Worm (Caenorhabditis elegans) whole organism, early embryonic: Measurements from ENCODE around the gene F41H10.5.

Experiments
- F13C5.2 ChIP-seq: sonication (generic microtip); optimal IDR thresholded peaks from 2 replicates; lab custom pipeline; 2017; ENCODE audit warnings: mild to moderate bottlenecking, missing genetic modification characterization, inconsistent platforms, missing compliant biosample characterization
- ama-1 ChIP-seq: fragments of 150-350 bp; optimal IDR thresholded peaks from 2 replicates; lab custom pipeline; 2014
- ceh-13 ChIP-seq: fragments of 200-800 bp; sonication (Bioruptor generic); optimal IDR thresholded peaks from 2 replicates; lab custom pipeline; 2018; ENCODE audit warnings: mild to moderate bottlenecking, missing genetic modification characterization, missing compliant biosample characterization
- ets-7 ChIP-seq: sonication (generic microtip); optimal IDR thresholded peaks from 2 replicates; lab custom pipeline; 2016; ENCODE audit warnings: missing genotype, missing genetic modification characterization, missing compliant biosample characterization
- flt-1 ChIP-seq: fragments of 200-800 bp; sonication (Bioruptor generic); IDR thresholded peaks from 2 replicates; pipeline ENCODE4 v1.3.6; 2022; ENCODE audit warnings: missing genetic modification characterization, missing compliant biosample characterization
- pes-1 ChIP-seq: fragments of 200-800 bp; sonication (Bioruptor generic); IDR thresholded peaks from 2 replicates; pipeline ENCODE4 v1.3.6; 2022; ENCODE audit warnings: missing genetic modification reagents, missing genetic modification characterization, missing compliant biosample characterization
- scrt-1 ChIP-seq: fragments of 200-800 bp; sonication (Bioruptor generic); IDR thresholded peaks from 2 replicates; pipeline ENCODE4 v1.3.6; 2022; ENCODE audit warnings: missing genetic modification characterization, missing compliant biosample characterization
- sea-1 ChIP-seq: fragments of 200-800 bp; sonication (Bioruptor generic); conservative IDR thresholded peaks from 2 replicates; pipeline ENCODE4 v1.3.6; 2022; ENCODE audit warnings: missing genetic modification characterization, missing compliant biosample characterization

DNA sequence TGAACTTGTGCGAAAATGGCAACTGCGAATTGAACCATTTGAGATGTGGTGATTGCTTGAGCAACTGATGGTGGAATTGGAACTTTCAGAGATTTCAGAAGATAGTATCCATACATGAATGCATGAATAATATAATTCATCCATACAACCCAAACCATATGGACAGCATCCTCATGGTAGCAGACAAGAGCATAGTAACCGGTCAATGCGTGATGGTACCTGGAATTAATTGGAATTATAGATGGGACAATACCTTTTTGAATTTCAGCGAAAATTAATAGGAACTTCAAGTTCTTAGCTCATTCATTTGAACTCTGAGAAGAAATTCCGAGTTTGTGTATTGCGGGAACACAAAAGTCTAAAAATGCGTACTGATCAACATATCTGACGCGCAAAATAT lies 14.2 kb downstream of the F41H10.5 start:
- TF ChIP-seq sea-1 (GFP tag; lab: Robert Waterston, UW) = no peak
- TF ChIP-seq ets-7 (tag; lab: Kevin White, UChicago) = no peak
- no peak for TF ChIP-seq ama-1 (lab: Kevin White, UChicago)
- TF ChIP-seq ceh-13 (GFP tag; lab: Kevin White, UChicago) = no peak
- TF ChIP-seq flt-1 (GFP tag; lab: Robert Waterston, UW) = no peak
- TF ChIP-seq scrt-1 (GFP tag; lab: Robert Waterston, UW) = no peak
- TF ChIP-seq pes-1 (GFP tag; lab: Robert Waterston, UW) = no peak
- TF ChIP-seq F13C5.2 (tag; lab: Kevin White, UChicago) = no peak
